Worm (Caenorhabditis elegans) whole organism, young adult: ENCODE results near the gene apn-1.
A peak's percentile ranks its signal among the peaks of the same experiment; 100 is the strongest.

Experiments
- F57A8.1 ChIP-seq: fragments of 200-800 bp; sonication (Bioruptor generic); optimal IDR thresholded peaks from 2 replicates; lab custom pipeline; 2018; ENCODE audit warnings: mild to moderate bottlenecking, missing genetic modification characterization, moderate library complexity, missing compliant biosample characterization
- K11D2.4 ChIP-seq: fragments of 200-800 bp; sonication (Bioruptor generic); IDR thresholded peaks from 2 replicates; pipeline ENCODE4 v1.3.6; 2022; ENCODE audit warnings: missing genetic modification reagents, missing genetic modification characterization, missing compliant biosample characterization
- K12H6.12 ChIP-seq: fragments of 200-800 bp; sonication (Bioruptor generic); optimal IDR thresholded peaks from 2 replicates; lab custom pipeline; 2018; ENCODE audit warnings: mild to moderate bottlenecking, missing genetic modification characterization, missing compliant biosample characterization
- T26A5.8 ChIP-seq: sonication (generic microtip); optimal IDR thresholded peaks from 2 replicates; lab custom pipeline; 2016; ENCODE audit warnings: missing genetic modification characterization, missing compliant biosample characterization
- Y53G8AR.9 ChIP-seq: fragments of 200-800 bp; sonication (Bioruptor generic); conservative IDR thresholded peaks from 2 replicates; pipeline ENCODE4 v1.3.6; 2022; ENCODE audit warnings: missing genetic modification reagents, missing genetic modification characterization, missing compliant biosample characterization
- Y56A3A.18 ChIP-seq: fragments of 200-800 bp; sonication (Bioruptor generic); IDR thresholded peaks from 2 replicates; pipeline ENCODE4 v1.3.6; 2022; ENCODE audit warnings: missing genetic modification reagents, missing genetic modification characterization, missing compliant biosample characterization
- Y95B8A.8 ChIP-seq: fragments of 200-800 bp; sonication (Bioruptor generic); IDR thresholded peaks from 2 replicates; pipeline ENCODE4 v1.3.6; 2022; ENCODE audit warnings: missing genetic modification reagents, missing genetic modification characterization, missing compliant biosample characterization
- akir-1 ChIP-seq: fragments of 200-800 bp; sonication (Bioruptor generic); optimal IDR thresholded peaks from 2 replicates; lab custom pipeline; 2018; ENCODE audit warnings: mild to moderate bottlenecking, missing genetic modification characterization, moderate library complexity, missing compliant biosample characterization
- ama-1 ChIP-seq, 3 experiments: fragments of 150-350 bp in 1 of 3; sonication (generic microtip) in 2 of 3; optimal IDR thresholded peaks; 2 replicates each; lab custom pipeline; 2014 to 2018; ENCODE audit warnings: missing biosample characterization in 2 of 3, missing genetic modification characterization in 2 of 3, missing genetic modification reagents in 2 of 3
- ceh-58 ChIP-seq: fragments of 200-800 bp; sonication (Bioruptor generic); IDR thresholded peaks from 2 replicates; pipeline ENCODE4 v1.3.6; 2022; ENCODE audit warnings: missing genetic modification characterization, missing compliant biosample characterization
- ceh-79 ChIP-seq: sonication (generic microtip); optimal IDR thresholded peaks from 2 replicates; lab custom pipeline; 2017; ENCODE audit warnings: mild to moderate bottlenecking, missing genetic modification characterization, missing compliant biosample characterization
- dpff-1 ChIP-seq: sonication (generic microtip); optimal IDR thresholded peaks from 2 replicates; lab custom pipeline; 2017; ENCODE audit warnings: mild to moderate bottlenecking, missing genetic modification characterization, missing compliant biosample characterization
- him-1 ChIP-seq: sonication (generic microtip); optimal IDR thresholded peaks from 2 replicates; lab custom pipeline; 2016; ENCODE audit warnings: missing genotype, missing genetic modification reagents, missing genetic modification characterization, missing compliant biosample characterization
- hlh-12 ChIP-seq: sonication (generic microtip); optimal IDR thresholded peaks from 2 replicates; lab custom pipeline; 2016; ENCODE audit warnings: missing genetic modification characterization, missing compliant biosample characterization
- hmg-1.2 ChIP-seq: fragments of 200-800 bp; sonication (Bioruptor generic); IDR thresholded peaks from 2 replicates; pipeline ENCODE4 v1.3.6; 2022; ENCODE audit warnings: missing genetic modification reagents, missing genetic modification characterization, missing compliant biosample characterization
- lag-1 ChIP-seq: fragments of 200-800 bp; sonication (Bioruptor generic); IDR thresholded peaks from 2 replicates; pipeline ENCODE4 v1.3.6; 2022; ENCODE audit warnings: missing genetic modification reagents, missing genetic modification characterization, missing compliant biosample characterization
- let-607 ChIP-seq, 2 experiments: fragments of 200-800 bp in 1 of 2; sonication (Bioruptor generic) in 1 of 2; sonication (generic microtip) in 1 of 2; optimal IDR thresholded peaks; 2 replicates each; lab custom pipeline; 2016 to 2018; ENCODE audit warnings: mild to moderate bottlenecking in 2 of 2, missing compliant biosample characterization in 2 of 2, missing genetic modification characterization in 2 of 2, moderate library complexity in 2 of 2, missing genotype in 1 of 2
- lin-40 ChIP-seq: sonication (generic microtip); optimal IDR thresholded peaks from 2 replicates; lab custom pipeline; 2016; ENCODE audit warnings: missing genetic modification characterization, mild to moderate bottlenecking, missing compliant biosample characterization, missing genotype, missing genetic modification reagents
- lin-54 ChIP-seq: fragments of 200-800 bp; sonication (Bioruptor generic); optimal IDR thresholded peaks from 2 replicates; lab custom pipeline; 2018; ENCODE audit warnings: mild to moderate bottlenecking, missing genetic modification characterization, missing compliant biosample characterization
- lsy-27 ChIP-seq: sonication (generic microtip); optimal IDR thresholded peaks from 2 replicates; lab custom pipeline; 2017; ENCODE audit warnings: missing genetic modification characterization, mild to moderate bottlenecking, missing compliant biosample characterization, antibody characterized with exemption, missing genotype, borderline replicate concordance; ENCODE audit not compliant: insufficient read depth
- madf-10 ChIP-seq: sonication (generic microtip); optimal IDR thresholded peaks from 2 replicates; lab custom pipeline; 2016; ENCODE audit warnings: mild to moderate bottlenecking, missing genetic modification characterization, missing compliant biosample characterization
- madf-3 ChIP-seq: fragments of 200-800 bp; sonication (Bioruptor generic); IDR thresholded peaks from 2 replicates; pipeline ENCODE4 v1.3.6; 2022; ENCODE audit warnings: missing genetic modification reagents, missing genetic modification characterization, missing compliant biosample characterization
- nfya-2 ChIP-seq: fragments of 200-800 bp; sonication (Bioruptor generic); IDR thresholded peaks from 2 replicates; pipeline ENCODE4 v1.3.6; 2022; ENCODE audit warnings: missing genetic modification reagents, missing genetic modification characterization, missing compliant biosample characterization
- nfyb-1 ChIP-seq: fragments of 200-800 bp; sonication (Bioruptor generic); IDR thresholded peaks from 2 replicates; pipeline ENCODE4 v1.3.6; 2022; ENCODE audit warnings: missing genetic modification reagents, missing genetic modification characterization, missing compliant biosample characterization
- nhr-120 ChIP-seq: fragments of 200-800 bp; sonication (Bioruptor generic); IDR thresholded peaks from 2 replicates; pipeline ENCODE4 v1.3.6; 2022; ENCODE audit warnings: missing genetic modification characterization, missing compliant biosample characterization
- nhr-179 ChIP-seq: sonication (generic microtip); optimal IDR thresholded peaks from 2 replicates; lab custom pipeline; 2016; ENCODE audit warnings: mild to moderate bottlenecking, missing genetic modification characterization, missing compliant biosample characterization
- nhr-27 ChIP-seq: fragments of 200-800 bp; sonication (Bioruptor generic); optimal IDR thresholded peaks from 2 replicates; lab custom pipeline; 2018; ENCODE audit warnings: mild to moderate bottlenecking, missing genetic modification characterization, moderate library complexity, missing compliant biosample characterization
- nhr-80 ChIP-seq: sonication (generic microtip); optimal IDR thresholded peaks from 2 replicates; lab custom pipeline; 2016; ENCODE audit warnings: missing genetic modification characterization, missing compliant biosample characterization
- rec-8 ChIP-seq, 2 experiments: sonication (generic microtip); optimal IDR thresholded peaks; 2 replicates each; lab custom pipeline; 2016; ENCODE audit warnings: mild to moderate bottlenecking in 2 of 2, missing genetic modification characterization in 2 of 2, missing genetic modification reagents in 2 of 2, missing genotype in 2 of 2, missing biosample characterization in 1 of 2, missing compliant biosample characterization in 1 of 2, moderate library complexity in 1 of 2
- somi-1 ChIP-seq: fragments of 200-800 bp; sonication (Bioruptor generic); optimal IDR thresholded peaks from 2 replicates; lab custom pipeline; 2018; ENCODE audit warnings: mild to moderate bottlenecking, missing genetic modification characterization, missing compliant biosample characterization
- sptf-2 ChIP-seq: fragments of 200-800 bp; sonication (Bioruptor generic); optimal IDR thresholded peaks from 2 replicates; lab custom pipeline; 2018; ENCODE audit warnings: mild to moderate bottlenecking, missing genetic modification characterization, missing compliant biosample characterization
- tlf-1 ChIP-seq: fragments of 200-800 bp; sonication (Bioruptor generic); optimal IDR thresholded peaks from 2 replicates; lab custom pipeline; 2018; ENCODE audit warnings: mild to moderate bottlenecking, missing genetic modification characterization, missing compliant biosample characterization
- zim-3 ChIP-seq: sonication (generic microtip); optimal IDR thresholded peaks from 2 replicates; lab custom pipeline; 2017; ENCODE audit warnings: mild to moderate bottlenecking, missing genetic modification characterization, moderate library complexity, missing compliant biosample characterization
- ztf-22 ChIP-seq: fragments of 200-800 bp; sonication (Bioruptor generic); optimal IDR thresholded peaks from 2 replicates; lab custom pipeline; 2018; ENCODE audit warnings: mild to moderate bottlenecking, missing genetic modification characterization, moderate library complexity, missing compliant biosample characterization
- ztf-25 ChIP-seq: fragments of 200-800 bp; sonication (Bioruptor generic); IDR thresholded peaks from 2 replicates; pipeline ENCODE4 v1.3.6; 2022; ENCODE audit warnings: missing genetic modification reagents, missing genetic modification characterization, missing compliant biosample characterization
- ztf-6 ChIP-seq: fragments of 200-800 bp; sonication (Bioruptor generic); IDR thresholded peaks from 2 replicates; pipeline ENCODE4 v1.3.6; 2022; ENCODE audit warnings: missing genetic modification reagents, missing genetic modification characterization, missing compliant biosample characterization

apn-1 gene

ce11 chrII:8047264-8047663, at the start of gene apn-1:
apn-1 (plus strand) TSS chrII:8047564.
- TF ChIP-seq ama-1 (optimal IDR thresholded peaks at IDR 0.05; lab: Kevin White, UChicago) (no peak), ama-1 (GFP tag; optimal IDR thresholded peaks at IDR 0.05; lab: Kevin White, UChicago) (peak in 1 of 2 experiments; percentile 13), lsy-27 (tag; lab: Kevin White, UChicago) (no peak), lag-1 (GFP tag; lab: Robert Waterston, UW) (no peak)

- TF ChIP-seq nhr-80 (tag; lab: Kevin White, UChicago) = peak; percentile 89
- TF ChIP-seq lin-40 (tag; lab: Kevin White, UChicago) = no peak
These were observed 45.9 kb upstream of the apn-1 start for ce11 chrII:8001428-8001827.

ce11 chrII:8004157-8004556, 43.2 kb upstream of the apn-1 start, which contains the start of gene pgp-11:
pgp-11 (minus strand) TSS chrII:8004257.
- TF ChIP-seq tlf-1 (GFP tag; lab: Kevin White, UChicago) (no peak), Y56A3A.18 (GFP tag; lab: Robert Waterston, UW) (no peak), K11D2.4 (GFP tag; lab: Robert Waterston, UW) (no peak), Y53G8AR.9 (GFP tag; lab: Robert Waterston, UW) (no peak), ztf-25 (GFP tag; lab: Robert Waterston, UW) (no peak), F57A8.1 (GFP tag; lab: Kevin White, UChicago) (no peak), somi-1 (no peak), K12H6.12 (tag; lab: Kevin White, UChicago) (no peak)

- no peak for TF ChIP-seq nhr-179 (tag; lab: Kevin White, UChicago)
- no peak for TF ChIP-seq nhr-27 (tag; lab: Kevin White, UChicago)
- no peak for TF ChIP-seq madf-10 (tag; lab: Kevin White, UChicago)
- TF ChIP-seq ceh-58 (GFP tag; lab: Robert Waterston, UW) = no peak
- TF ChIP-seq ceh-79 (tag; lab: Kevin White, UChicago) = no peak
- TF ChIP-seq nhr-80 (tag; lab: Kevin White, UChicago) = peak; percentile 10
- TF ChIP-seq hlh-12 (tag; lab: Kevin White, UChicago) = no peak
- TF ChIP-seq, all 124 proteins: peak for 1
These were observed 42.6 kb upstream of the apn-1 start for ce11 chrII:8004752-8005151.

- no peak for TF ChIP-seq nfyb-1 (GFP tag; lab: Robert Waterston, UW)
- TF ChIP-seq ztf-6 = no peak
- no peak for TF ChIP-seq akir-1 (GFP tag; lab: Kevin White, UChicago)
- TF ChIP-seq him-1 (tag; lab: Kevin White, UChicago) = no peak
- no peak for TF ChIP-seq Y95B8A.8 (GFP tag; lab: Robert Waterston, UW)
- no peak for TF ChIP-seq lin-54 (GFP tag; lab: Kevin White, UChicago)
- no peak for TF ChIP-seq madf-3 (GFP tag; lab: Robert Waterston, UW)
- TF ChIP-seq rec-8 (tag; optimal IDR thresholded peaks at IDR 0.05; lab: Kevin White, UChicago) = no peak
- TF ChIP-seq nfya-2 (GFP tag; lab: Robert Waterston, UW) = no peak
- TF ChIP-seq dpff-1 (tag; lab: Kevin White, UChicago) = no peak
- no peak for TF ChIP-seq let-607 (tag; optimal IDR thresholded peaks at IDR 0.05; lab: Kevin White, UChicago)
- TF ChIP-seq zim-3 = no peak
- TF ChIP-seq nhr-120 (GFP tag; lab: Robert Waterston, UW) = no peak
- TF ChIP-seq sptf-2 (GFP tag; lab: Kevin White, UChicago) = no peak
- TF ChIP-seq T26A5.8 = no peak
- no peak for TF ChIP-seq ztf-22 (GFP tag; lab: Kevin White, UChicago)
- no peak for TF ChIP-seq hmg-1.2 (GFP tag; lab: Robert Waterston, UW)
These were observed 40.4 kb upstream of the apn-1 start for ce11 chrII:8006962-8007361.
